Worm (Caenorhabditis elegans): Measurements from ENCODE around the gene F53E4.1.
"Not testable (repeated sequence)": the region's sequence is repeated elsewhere in the genome, so short reads cannot be mapped to it uniquely, and the experiment has no call there.

- not testable (repeated sequence) for TF ChIP-seq med-1 (GFP tag; optimal IDR thresholded peaks at IDR 0.05; ENCODE audit: insufficient read depth); ref-1 (GFP tag; conservative IDR thresholded peaks at IDR 0.05); ztf-29 (GFP tag; IDR thresholded peaks at IDR 0.05)
Observed at ce11 chrV:15647536-15648085, 20.5 kb downstream of the F53E4.1 start, which contains the start of the genes C55A1.7 and C55A1.6.
